Worm (Caenorhabditis elegans): Measurements from ENCODE around the gene ZK285.2.

- no peak for TF ChIP-seq him-1 (tag; optimal IDR thresholded peaks at IDR 0.05)
- TF ChIP-seq dao-5 (tag; optimal IDR thresholded peaks at IDR 0.05): no peak
Observed at ce11 chrV:16060135-16060534, 13.5 kb downstream of the ZK285.2 start, which contains the start of gene F14H3.15.
